Fruit fly (Drosophila melanogaster) whole organism, embryonic: ENCODE results near the gene Vha100-5.

ENCODE experiments used
- Bdp1 ChIP-seq: fragments of 200-800 bp; sonication (Bioruptor generic); optimal IDR thresholded peaks from 3 replicates; lab custom pipeline; 2016; ENCODE audit warnings: missing biosample characterization, missing genetic modification characterization
- CG11085 ChIP-seq: fragments of 200-800 bp; sonication (Bioruptor generic); IDR thresholded peaks from 2 replicates; pipeline ENCODE4 v1.3.6; 2022; ENCODE audit warnings: missing biosample characterization, missing genetic modification characterization
- CG11398 ChIP-seq: fragments of 200-800 bp; sonication (Bioruptor generic); optimal IDR thresholded peaks from 2 replicates; lab custom pipeline; 2016; ENCODE audit warnings: missing biosample characterization, missing genetic modification characterization
- CG14441 ChIP-seq: fragments of 200-800 bp; sonication (Bioruptor generic); IDR thresholded peaks from 2 replicates; pipeline ENCODE4 v1.3.6; 2022; ENCODE audit warnings: missing biosample characterization, missing genetic modification characterization
- CG14710 ChIP-seq: fragments of 200-800 bp; sonication (Bioruptor generic); optimal IDR thresholded peaks from 3 replicates; lab custom pipeline; 2019; ENCODE audit warnings: missing biosample characterization, mild to moderate bottlenecking, missing genetic modification characterization, moderate library complexity
- CG16815 ChIP-seq: fragments of 200-800 bp; sonication (Bioruptor generic); optimal IDR thresholded peaks from 3 replicates; lab custom pipeline; 2017; ENCODE audit warnings: missing biosample characterization, mild to moderate bottlenecking, missing genetic modification characterization
- CG1832 ChIP-seq: fragments of 200-800 bp; sonication (Bioruptor generic); optimal IDR thresholded peaks from 2 replicates; lab custom pipeline; 2017; ENCODE audit warnings: missing biosample characterization, mild to moderate bottlenecking, missing genetic modification characterization, inconsistent platforms
- CG18619 ChIP-seq: fragments of 200-800 bp; sonication (Bioruptor generic); optimal IDR thresholded peaks from 3 replicates; lab custom pipeline; 2017; ENCODE audit warnings: missing biosample characterization, mild to moderate bottlenecking, missing genetic modification characterization
- CG2889 ChIP-seq: fragments of 200-800 bp; sonication (Bioruptor generic); IDR thresholded peaks from 3 replicates; pipeline ENCODE4 v1.3.6; 2022; ENCODE audit warnings: missing biosample characterization, missing genetic modification characterization
- CG30020 ChIP-seq: fragments of 200-800 bp; optimal IDR thresholded peaks from 2 replicates; lab custom pipeline; 2019; ENCODE audit warnings: missing biosample characterization, mild to moderate bottlenecking, missing genetic modification characterization, moderate library complexity
- CG4404 ChIP-seq: fragments of 200-800 bp; sonication (Bioruptor generic); IDR thresholded peaks from 2 replicates; pipeline ENCODE4 v1.3.6; 2022; ENCODE audit warnings: missing biosample characterization, missing genetic modification characterization
- CG8924 ChIP-seq: fragments of 200-800 bp; optimal IDR thresholded peaks from 3 replicates; lab custom pipeline; 2019; ENCODE audit warnings: missing biosample characterization, mild to moderate bottlenecking, missing genetic modification characterization, moderate library complexity
- CG9932 ChIP-seq: fragments of 200-800 bp; sonication (Bioruptor generic); IDR thresholded peaks from 2 replicates; pipeline ENCODE4 v1.3.6; 2022; ENCODE audit warnings: missing biosample characterization, missing genetic modification characterization
- Ets65A ChIP-seq: fragments of 200-800 bp; sonication (Bioruptor generic); peaks from one replicate; lab custom pipeline; 2016; ENCODE audit warnings: missing biosample characterization, missing genetic modification characterization
- Hmr ChIP-seq: fragments of 200-800 bp; sonication (Bioruptor generic); optimal IDR thresholded peaks from 3 replicates; lab custom pipeline; 2017; ENCODE audit warnings: mild to moderate bottlenecking, missing biosample characterization, missing genetic modification reagents, missing genetic modification characterization
- Kr ChIP-seq: fragments of 200-800 bp; sonication (Bioruptor generic); optimal IDR thresholded peaks from 2 replicates; lab custom pipeline; 2017; ENCODE audit warnings: missing biosample characterization, mild to moderate bottlenecking, missing genetic modification characterization
- Nf-YC ChIP-seq: fragments of 200-800 bp; optimal IDR thresholded peaks from 3 replicates; lab custom pipeline; 2019; ENCODE audit warnings: missing biosample characterization, mild to moderate bottlenecking, missing genetic modification characterization, moderate library complexity
- Oli ChIP-seq: fragments of 200-800 bp; sonication (Bioruptor generic); optimal IDR thresholded peaks from 2 replicates; lab custom pipeline; 2018; ENCODE audit warnings: missing biosample characterization, mild to moderate bottlenecking, missing genetic modification characterization, moderate library complexity
- Sox100B ChIP-seq: fragments of 200-800 bp; sonication (Bioruptor generic); optimal IDR thresholded peaks from 3 replicates; lab custom pipeline; 2018; ENCODE audit warnings: missing biosample characterization, mild to moderate bottlenecking, missing genetic modification characterization
- Spps ChIP-seq: fragments of 200-800 bp; sonication (Bioruptor generic); optimal IDR thresholded peaks from 2 replicates; lab custom pipeline; 2018; ENCODE audit warnings: missing biosample characterization, mild to moderate bottlenecking, missing genetic modification characterization
- Sry-δ ChIP-seq: fragments of 200-800 bp; sonication (Bioruptor generic); optimal IDR thresholded peaks from 2 replicates; lab custom pipeline; 2016; ENCODE audit warnings: missing biosample characterization, missing genetic modification characterization
- Xrp1 ChIP-seq: fragments of 200-800 bp; sonication (Bioruptor generic); IDR thresholded peaks from 2 replicates; pipeline ENCODE4 v1.3.6; 2022; ENCODE audit warnings: missing biosample characterization, missing genetic modification characterization
- ap ChIP-seq: fragments of 200-800 bp; sonication (Bioruptor generic); IDR thresholded peaks from 2 replicates; pipeline ENCODE4 v1.3.6; 2022; ENCODE audit warnings: missing biosample characterization, missing genetic modification characterization
- az2 ChIP-seq: fragments of 200-800 bp; sonication (Bioruptor generic); optimal IDR thresholded peaks from 3 replicates; lab custom pipeline; 2016; ENCODE audit warnings: missing biosample characterization, missing genetic modification characterization
- bigmax ChIP-seq: fragments of 200-800 bp; sonication (Bioruptor generic); optimal IDR thresholded peaks from 2 replicates; lab custom pipeline; 2018; ENCODE audit warnings: missing biosample characterization, mild to moderate bottlenecking, missing genetic modification characterization
- bowl ChIP-seq: fragments of 200-800 bp; sonication (Bioruptor generic); IDR thresholded peaks from 2 replicates; pipeline ENCODE4 v1.3.6; 2022; ENCODE audit warnings: missing biosample characterization, missing genetic modification characterization
- dimm ChIP-seq: fragments of 200-800 bp; sonication (Bioruptor generic); IDR thresholded peaks from 2 replicates; pipeline ENCODE4 v1.3.6; 2022; ENCODE audit warnings: missing biosample characterization, missing genetic modification characterization
- fd102C ChIP-seq: fragments of 200-800 bp; sonication (Bioruptor generic); optimal IDR thresholded peaks from 2 replicates; lab custom pipeline; 2018; ENCODE audit warnings: missing biosample characterization, mild to moderate bottlenecking, missing genetic modification characterization, moderate library complexity
- gcm2 ChIP-seq: fragments of 200-800 bp; sonication (Bioruptor generic); optimal IDR thresholded peaks from 2 replicates; lab custom pipeline; 2016; ENCODE audit warnings: missing biosample characterization, missing genetic modification characterization
- grn ChIP-seq: fragments of 200-800 bp; sonication (Bioruptor generic); optimal IDR thresholded peaks from 3 replicates; lab custom pipeline; 2017; ENCODE audit warnings: missing biosample characterization, missing genetic modification characterization
- ind ChIP-seq: fragments of 200-800 bp; sonication (Bioruptor generic); optimal IDR thresholded peaks from 3 replicates; lab custom pipeline; 2016; ENCODE audit warnings: missing biosample characterization, missing genetic modification characterization
- jing ChIP-seq: fragments of 200-800 bp; sonication (Bioruptor generic); optimal IDR thresholded peaks from 2 replicates; lab custom pipeline; 2018; ENCODE audit warnings: missing biosample characterization, mild to moderate bottlenecking, missing genetic modification characterization
- jumu ChIP-seq: fragments of 200-800 bp; sonication (Bioruptor generic); optimal IDR thresholded peaks from 3 replicates; lab custom pipeline; 2016; ENCODE audit warnings: missing biosample characterization, missing genetic modification characterization
- knrl ChIP-seq: fragments of 200-800 bp; sonication (Bioruptor generic); IDR thresholded peaks from 3 replicates; pipeline ENCODE4 v1.3.6; 2022; ENCODE audit warnings: missing biosample characterization, missing genetic modification characterization; ENCODE audit not compliant: partially characterized antibody
- lbe ChIP-seq: fragments of 200-800 bp; sonication (Bioruptor generic); optimal IDR thresholded peaks from 2 replicates; lab custom pipeline; 2016; ENCODE audit warnings: missing biosample characterization, mild to moderate bottlenecking, missing genetic modification characterization
- lmd ChIP-seq: fragments of 200-800 bp; sonication (Bioruptor generic); IDR thresholded peaks from 2 replicates; pipeline ENCODE4 v1.3.6; 2022; ENCODE audit warnings: missing biosample characterization, missing genetic modification characterization
- mirr ChIP-seq: fragments of 200-800 bp; sonication (Bioruptor generic); optimal IDR thresholded peaks from 3 replicates; lab custom pipeline; 2018; ENCODE audit warnings: missing biosample characterization, mild to moderate bottlenecking, missing genetic modification characterization
- pho ChIP-seq: fragments of 200-800 bp; sonication (Bioruptor generic); optimal IDR thresholded peaks from 2 replicates; lab custom pipeline; 2016; ENCODE audit warnings: missing biosample characterization, missing genetic modification characterization
- ro ChIP-seq: fragments of 200-800 bp; sonication (Bioruptor generic); IDR thresholded peaks from 2 replicates; pipeline ENCODE4 v1.3.6; 2022; ENCODE audit warnings: missing biosample characterization, missing genetic modification characterization
- schlank ChIP-seq: fragments of 200-800 bp; sonication (Bioruptor generic); optimal IDR thresholded peaks from 2 replicates; lab custom pipeline; 2018; ENCODE audit warnings: missing biosample characterization, mild to moderate bottlenecking, missing genetic modification characterization
- slou ChIP-seq: fragments of 200-800 bp; sonication (Bioruptor generic); optimal IDR thresholded peaks from 3 replicates; lab custom pipeline; 2016; ENCODE audit warnings: missing biosample characterization, missing genetic modification characterization
- trem ChIP-seq: fragments of 200-800 bp; optimal IDR thresholded peaks from 3 replicates; lab custom pipeline; 2019; ENCODE audit warnings: missing biosample characterization, mild to moderate bottlenecking, missing genetic modification characterization, moderate library complexity
- unpg ChIP-seq: fragments of 200-800 bp; sonication (Bioruptor generic); optimal IDR thresholded peaks from 3 replicates; lab custom pipeline; 2018; ENCODE audit warnings: missing biosample characterization, mild to moderate bottlenecking, missing genetic modification characterization, moderate library complexity
- vnd ChIP-seq: fragments of 200-800 bp; sonication (Bioruptor generic); IDR thresholded peaks from 3 replicates; pipeline ENCODE4 v1.3.6; 2022; ENCODE audit warnings: missing biosample characterization, missing genetic modification characterization; ENCODE audit not compliant: partially characterized antibody

Gene Vha100-5

DNA sequence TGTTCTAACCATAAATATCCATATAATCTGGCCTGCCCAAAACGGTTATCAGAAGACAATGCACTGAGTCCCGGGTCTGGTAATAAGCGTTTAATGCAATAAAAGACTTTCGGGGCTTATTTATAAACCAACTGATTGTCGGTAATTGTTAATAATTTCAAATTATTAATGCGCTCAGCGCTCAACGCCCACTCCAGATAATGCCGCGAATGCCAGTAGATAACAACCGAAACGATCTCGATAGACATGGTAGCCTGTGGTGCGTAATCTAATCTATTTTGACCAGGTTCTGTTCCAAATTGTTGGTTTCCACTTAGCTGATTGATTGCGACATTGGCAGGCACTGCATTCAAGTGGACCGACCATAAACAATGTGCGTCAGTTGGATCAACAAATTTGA, 1.8 kb downstream of the Vha100-5 start (continued):
- TF ChIP-seq vnd: peak; percentile 55; the same call in 1 of the 3 replicates
- no peak for TF ChIP-seq fd102C
- TF ChIP-seq Kr (GFP tag; lab: Kevin White, UChicago): no peak
- TF ChIP-seq CG14441 (GFP tag; lab: Robert Waterston, UW): peak; percentile 23; the same call in 1 of the 2 replicates
- TF ChIP-seq pho (GFP tag; lab: Kevin White, UChicago): no peak
- TF ChIP-seq CG4404 (GFP tag; lab: Robert Waterston, UW): no peak
- TF ChIP-seq CG11398 (GFP tag; lab: Kevin White, UChicago): no peak
- TF ChIP-seq dimm (GFP tag; lab: Robert Waterston, UW): no peak
- TF ChIP-seq mirr (GFP tag; lab: Kevin White, UChicago): peak; percentile 86
- no peak for TF ChIP-seq bigmax (GFP tag; lab: Kevin White, UChicago)

dm6 chr2L:11753455-11753854, 14.7 kb downstream of the Vha100-5 start, which contains the start of gene CG42470:
CG42470 (minus strand) TSS chr2L:11753555.
- TF ChIP-seq Oli (tag; lab: Kevin White, UChicago) (no peak), Spps (no peak), jing (no peak), CG9932 (GFP tag; lab: Robert Waterston, UW) (no peak), jumu (GFP tag; lab: Kevin White, UChicago) (no peak), Sry-δ (GFP tag; lab: Kevin White, UChicago) (no peak), bowl (GFP tag; lab: Robert Waterston, UW) (no peak), CG11085 (GFP tag; lab: Robert Waterston, UW) (no peak)

DNA sequence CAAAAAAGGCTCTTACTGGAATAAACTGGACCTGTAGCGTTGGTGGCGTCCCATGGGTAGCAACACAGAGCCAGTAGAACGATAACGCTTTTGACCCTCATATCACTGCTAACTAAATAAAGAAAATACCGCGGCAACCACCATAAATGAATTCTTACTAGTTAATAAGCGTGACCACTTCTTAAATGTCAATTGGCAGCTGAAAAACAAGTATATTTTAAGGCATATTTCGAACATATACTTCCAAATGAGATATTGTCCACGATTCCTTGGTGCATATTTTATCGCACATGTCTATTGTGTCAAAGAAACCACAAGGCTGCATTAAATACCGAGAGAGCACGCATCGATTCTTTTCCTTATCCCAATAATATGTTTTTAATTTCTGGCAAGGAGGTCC, 15.2 kb downstream of the Vha100-5 start, which contains the start of gene CG42471:
Gene CG42471 (minus strand): TSS at position 101 of the 400 bp plus-strand sequence.
- TF ChIP-seq Nf-YC: no peak
- TF ChIP-seq CG1832 (GFP tag; lab: Kevin White, UChicago): no peak
- no peak for TF ChIP-seq unpg (GFP tag; lab: Kevin White, UChicago)
- TF ChIP-seq az2 (GFP tag; lab: Kevin White, UChicago): no peak
- TF ChIP-seq CG18619 (GFP tag; lab: Kevin White, UChicago): no peak
- TF ChIP-seq bowl (GFP tag; lab: Robert Waterston, UW): no peak
- TF ChIP-seq Xrp1 (GFP tag; lab: Robert Waterston, UW): no peak
- TF ChIP-seq ro (GFP tag; lab: Robert Waterston, UW): no peak
- TF ChIP-seq ap (GFP tag; lab: Robert Waterston, UW): no peak
- TF ChIP-seq ind (GFP tag; lab: Kevin White, UChicago): no peak
- no peak for TF ChIP-seq Sox100B (GFP tag; lab: Kevin White, UChicago)

DNA sequence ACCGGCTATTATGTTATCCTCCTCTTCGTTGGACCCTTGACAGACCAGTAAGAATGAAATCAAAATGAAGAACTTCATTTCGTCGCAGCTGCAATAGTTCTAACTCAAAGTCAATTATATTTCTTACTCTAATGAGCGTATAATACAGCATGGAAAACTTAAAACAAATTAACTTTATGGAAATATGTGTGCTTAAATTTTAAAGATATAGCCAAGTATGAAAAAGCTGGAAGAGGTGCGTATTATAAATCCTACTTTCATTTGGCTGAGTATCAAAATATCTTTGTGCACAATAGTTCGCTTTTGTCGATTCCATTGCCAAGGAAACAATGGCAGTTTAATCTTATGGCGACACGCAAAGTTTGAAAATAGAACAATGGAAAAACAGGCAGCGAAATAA, 15.7 kb downstream of the Vha100-5 start, which contains the start of gene Sfp33A1:
Gene Sfp33A1 (minus strand): TSS at position 101 of the 400 bp plus-strand sequence.
- peak; percentile 25 for TF ChIP-seq Ets65A
- no peak for TF ChIP-seq CG8924 (tag; lab: Kevin White, UChicago)

dm6 chr2L:11788034-11788433, 49.3 kb downstream of the Vha100-5 start, which contains the start of gene CG14931:
CG14931 (plus strand) TSS chr2L:11788334.
- TF ChIP-seq schlank (tag; lab: Kevin White, UChicago) (no peak), grn (no peak)

- TF ChIP-seq Hmr (GFP tag; lab: Kevin White, UChicago): no peak
- TF ChIP-seq Bdp1 (GFP tag; lab: Kevin White, UChicago): no peak
- no peak for TF ChIP-seq lbe (GFP tag; lab: Kevin White, UChicago)
- no peak for TF ChIP-seq slou (GFP tag; lab: Kevin White, UChicago)
- TF ChIP-seq CG30020 (tag; lab: Kevin White, UChicago): no peak
- TF ChIP-seq gcm2 (GFP tag; lab: Kevin White, UChicago): no peak
- no peak for TF ChIP-seq knrl (GFP tag; lab: Robert Waterston, UW)
- no peak for TF ChIP-seq dimm (GFP tag; lab: Robert Waterston, UW)
- TF ChIP-seq lmd (GFP tag; lab: Robert Waterston, UW): no peak
- TF ChIP-seq CG16815 (GFP tag; lab: Kevin White, UChicago): no peak
- no peak for TF ChIP-seq schlank (tag; lab: Kevin White, UChicago)
- no peak for TF ChIP-seq trem (tag; lab: Kevin White, UChicago)
- TF ChIP-seq CG14710 (tag; lab: Kevin White, UChicago): peak; percentile 95
- TF ChIP-seq CG2889 (GFP tag; lab: Robert Waterston, UW): no peak
Observed at dm6 chr2L:11789690-11790089, 50.9 kb downstream of the Vha100-5 start, which contains the start of gene CG14932. CG14932 (plus strand) TSS chr2L:11789919.
